Worm (Caenorhabditis elegans) whole organism, early embryonic: Measurements from ENCODE around the gene T14G8.6.

Experiments
- B0310.2 ChIP-seq: sonication (generic microtip); optimal IDR thresholded peaks from 2 replicates; lab custom pipeline; 2016; ENCODE audit warnings: mild to moderate bottlenecking, missing genetic modification characterization, missing compliant biosample characterization
- ama-1 ChIP-seq: fragments of 150-350 bp; optimal IDR thresholded peaks from 2 replicates; lab custom pipeline; 2014
- ceh-13 ChIP-seq: fragments of 200-800 bp; sonication (Bioruptor generic); optimal IDR thresholded peaks from 2 replicates; lab custom pipeline; 2018; ENCODE audit warnings: mild to moderate bottlenecking, missing genetic modification characterization, missing compliant biosample characterization
- flt-1 ChIP-seq: fragments of 200-800 bp; sonication (Bioruptor generic); IDR thresholded peaks from 2 replicates; pipeline ENCODE4 v1.3.6; 2022; ENCODE audit warnings: missing genetic modification characterization, missing compliant biosample characterization
- hnd-1 ChIP-seq: sonication (generic microtip); optimal IDR thresholded peaks from 2 replicates; lab custom pipeline; 2016; ENCODE audit warnings: missing genetic modification characterization, missing compliant biosample characterization

ce11 chrX:12873688-12874364 lies 11.2 kb upstream of the T14G8.6 start:
- TF ChIP-seq ceh-13 (GFP tag; lab: Kevin White, UChicago) (no peak), ama-1 (no peak), flt-1 (GFP tag; lab: Robert Waterston, UW) (no peak), hnd-1 (tag; lab: Kevin White, UChicago) (no peak), B0310.2 (tag; lab: Kevin White, UChicago) (no peak)
